Worm (Caenorhabditis elegans) whole organism, early embryonic: Measurements from ENCODE around the gene elf-1.

Experiments used
- B0310.2 ChIP-seq: sonication (generic microtip); optimal IDR thresholded peaks from 2 replicates; lab custom pipeline; 2016; ENCODE audit warnings: mild to moderate bottlenecking, missing genetic modification characterization, missing compliant biosample characterization
- F13C5.2 ChIP-seq: sonication (generic microtip); optimal IDR thresholded peaks from 2 replicates; lab custom pipeline; 2017; ENCODE audit warnings: mild to moderate bottlenecking, missing genetic modification characterization, inconsistent platforms, missing compliant biosample characterization
- ama-1 ChIP-seq: fragments of 150-350 bp; optimal IDR thresholded peaks from 2 replicates; lab custom pipeline; 2014
- ceh-36 ChIP-seq: sonication (generic microtip); optimal IDR thresholded peaks from 2 replicates; lab custom pipeline; 2016; ENCODE audit warnings: missing genetic modification characterization, inconsistent platforms, missing compliant biosample characterization
- ets-7 ChIP-seq: sonication (generic microtip); optimal IDR thresholded peaks from 2 replicates; lab custom pipeline; 2016; ENCODE audit warnings: missing genotype, missing genetic modification characterization, missing compliant biosample characterization
- flt-1 ChIP-seq: fragments of 200-800 bp; sonication (Bioruptor generic); IDR thresholded peaks from 2 replicates; pipeline ENCODE4 v1.3.6; 2022; ENCODE audit warnings: missing genetic modification characterization, missing compliant biosample characterization
- hmbx-1 ChIP-seq: sonication (generic microtip); optimal IDR thresholded peaks from 2 replicates; lab custom pipeline; 2016; ENCODE audit warnings: mild to moderate bottlenecking, missing genetic modification characterization, missing compliant biosample characterization
- pes-1 ChIP-seq: fragments of 200-800 bp; sonication (Bioruptor generic); IDR thresholded peaks from 2 replicates; pipeline ENCODE4 v1.3.6; 2022; ENCODE audit warnings: missing genetic modification reagents, missing genetic modification characterization, missing compliant biosample characterization
- sea-1 ChIP-seq: fragments of 200-800 bp; sonication (Bioruptor generic); conservative IDR thresholded peaks from 2 replicates; pipeline ENCODE4 v1.3.6; 2022; ENCODE audit warnings: missing genetic modification characterization, missing compliant biosample characterization
- tbx-11 ChIP-seq: fragments of 200-800 bp; sonication (Bioruptor generic); IDR thresholded peaks from 2 replicates; pipeline ENCODE4 v1.3.6; 2022; ENCODE audit warnings: missing genetic modification characterization, missing compliant biosample characterization
- tra-4 ChIP-seq: sonication (generic microtip); optimal IDR thresholded peaks from 2 replicates; lab custom pipeline; 2017; ENCODE audit warnings: missing genetic modification characterization, missing compliant biosample characterization

DNA sequence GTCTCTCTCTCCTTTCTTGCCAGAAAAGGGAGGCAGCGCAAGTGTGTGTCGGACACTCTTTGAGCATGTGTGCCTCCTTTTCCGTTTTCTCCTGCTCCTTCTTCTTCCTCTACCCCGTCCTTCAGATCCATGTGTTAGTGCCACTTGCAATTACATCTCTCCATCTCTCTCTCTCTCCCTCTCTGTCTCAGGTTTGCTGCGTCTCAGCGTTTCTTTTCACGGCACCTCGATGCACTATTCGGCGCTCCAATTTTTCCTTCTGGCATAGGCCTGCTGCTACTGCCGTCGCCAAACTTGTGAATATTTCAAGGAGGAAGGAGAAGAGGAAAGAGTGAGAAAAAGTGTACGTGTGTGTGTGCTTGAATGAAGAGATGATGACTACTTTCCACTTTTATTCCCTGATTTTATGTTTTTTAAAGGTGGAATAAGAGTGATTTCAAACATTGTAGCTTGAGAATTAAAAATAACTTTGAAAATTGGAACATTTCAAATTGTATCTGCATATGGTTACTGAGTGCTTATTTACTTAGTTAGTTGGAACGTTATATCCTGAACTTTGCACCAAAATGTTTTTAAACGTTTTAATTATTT, 20.6 kb upstream of the elf-1 start, which contains the start of gene W02B3.3:
- TF ChIP-seq pes-1 (GFP tag; lab: Robert Waterston, UW) (no peak), B0310.2 (tag; lab: Kevin White, UChicago) (no peak), ets-7 (tag; lab: Kevin White, UChicago) (no peak), ama-1 (lab: Kevin White, UChicago) (no peak), sea-1 (GFP tag; lab: Robert Waterston, UW) (no peak), hmbx-1 (tag; lab: Kevin White, UChicago) (no peak), F13C5.2 (tag; lab: Kevin White, UChicago) (peak; percentile 8), tbx-11 (GFP tag; lab: Robert Waterston, UW) (no peak), ceh-36 (tag; lab: Kevin White, UChicago) (no peak), tra-4 (tag; lab: Kevin White, UChicago) (no peak), flt-1 (no peak)
